Fruit fly (Drosophila melanogaster): ENCODE results near the gene JMJD7.
A peak's percentile ranks its signal among the peaks of the same experiment; 100 is the strongest.

JMJD7 gene

dm6 chr3L:13479609-13480240, 29.6 kb upstream of the JMJD7 start (continued):
- TF ChIP-seq CG12236 (GFP tag; optimal IDR thresholded peaks at IDR 0.05) (no peak), MBD-R2 (GFP tag; IDR thresholded peaks at IDR 0.05) (no peak), psq (GFP tag; optimal IDR thresholded peaks at IDR 0.05) (peak; percentile 5), mam (GFP tag; optimal IDR thresholded peaks at IDR 0.05) (peak; percentile 51), CG8089 (GFP tag; optimal IDR thresholded peaks at IDR 0.05) (no peak), HLH4C (GFP tag; IDR thresholded peaks at IDR 0.05; ENCODE audit: partially characterized antibody) (no peak), MESR4 (GFP tag; optimal IDR thresholded peaks at IDR 0.05) (no peak), Fer3 (tag; optimal IDR thresholded peaks at IDR 0.05) (peak; percentile 27), az2 (GFP tag; optimal IDR thresholded peaks at IDR 0.05) (peak; percentile 30), CG6689 (GFP tag; IDR thresholded peaks at IDR 0.05) (peak; percentile 38), zfh2 (GFP tag; optimal IDR thresholded peaks at IDR 0.05) (peak; percentile 35), CG13624 (GFP tag; optimal IDR thresholded peaks at IDR 0.05) (peak; percentile 39), ato (GFP tag; IDR thresholded peaks at IDR 0.05; ENCODE audit: partially characterized antibody) (peak; percentile 33; the same call in 1 of the 2 replicates), trh (GFP tag; optimal IDR thresholded peaks at IDR 0.05) (no peak), phol (tag; optimal IDR thresholded peaks at IDR 0.05) (peak; percentile 48), Hey (tag; optimal IDR thresholded peaks at IDR 0.05) (no peak), CG31388 (GFP tag; optimal IDR thresholded peaks at IDR 0.05) (no peak), grn (GFP tag; optimal IDR thresholded peaks at IDR 0.05) (no peak), Chrac-16 (GFP tag; optimal IDR thresholded peaks at IDR 0.05) (no peak), sug (tag; optimal IDR thresholded peaks at IDR 0.05) (peak; percentile 15), Hr3 (GFP tag; optimal IDR thresholded peaks at IDR 0.05) (no peak), CG11247 (GFP tag; IDR thresholded peaks at IDR 0.05) (peak; percentile 37; the same call in 1 of the 2 replicates), eve (GFP tag; optimal IDR thresholded peaks at IDR 0.05) (no peak), cwo (GFP tag; optimal IDR thresholded peaks at IDR 0.05) (peak; percentile 29), chinmo (GFP tag; IDR thresholded peaks at IDR 0.05; ENCODE audit: partially characterized antibody) (peak; percentile 64; the same call in 1 of the 4 replicates), CG16863 (GFP tag; optimal IDR thresholded peaks at IDR 0.05) (no peak), dati (GFP tag; IDR thresholded peaks at IDR 0.05) (no peak), Ssrp (tag; optimal IDR thresholded peaks at IDR 0.05) (peak; percentile 20), CG32767 (GFP tag; IDR thresholded peaks at IDR 0.05) (no peak), NC2α (GFP tag; optimal IDR thresholded peaks at IDR 0.05) (no peak), Stat92E (GFP tag; optimal IDR thresholded peaks at IDR 0.05) (no peak), yki (optimal IDR thresholded peaks at IDR 0.05) (no peak), CG13775 (GFP tag; optimal IDR thresholded peaks at IDR 0.05) (peak; percentile 43), al (GFP tag; IDR thresholded peaks at IDR 0.05) (peak; percentile 55), nom (GFP tag; optimal IDR thresholded peaks at IDR 0.05) (peak; percentile 6), CG10209 (GFP tag; optimal IDR thresholded peaks at IDR 0.05) (peak; percentile 41), CG4404 (GFP tag; IDR thresholded peaks at IDR 0.05) (no peak), Sox102F (GFP tag; optimal IDR thresholded peaks at IDR 0.05) (peak; percentile 23), BtbVII (GFP tag; optimal IDR thresholded peaks at IDR 0.05) (peak; percentile 69), Lpt (GFP tag; optimal IDR thresholded peaks at IDR 0.05) (no peak), zfh1 (GFP tag; IDR thresholded peaks at IDR 0.05) (no peak), repo (GFP tag; optimal IDR thresholded peaks at IDR 0.05) (no peak), CG34224 (GFP tag; IDR thresholded peaks at IDR 0.05; ENCODE audit: partially characterized antibody) (no peak), fd3F (GFP tag; optimal IDR thresholded peaks at IDR 0.05) (peak; percentile 35), CG32532 (GFP tag; IDR thresholded peaks at IDR 0.05) (peak; percentile 52; the same call in 1 of the 2 replicates), run (tag; optimal IDR thresholded peaks at IDR 0.05) (no peak), CG10543 (GFP tag; optimal IDR thresholded peaks at IDR 0.05) (peak; percentile 81), insv (GFP tag; optimal IDR thresholded peaks at IDR 0.05) (no peak), Med (GFP tag) (peak; percentile 88), chif (GFP tag; optimal IDR thresholded peaks at IDR 0.05) (peak in 1 of 2 experiments; percentile 1)

Data from whole organism, embryonic.